Worm (Caenorhabditis elegans): ENCODE measurements around the gene nspg-6.

DNA sequence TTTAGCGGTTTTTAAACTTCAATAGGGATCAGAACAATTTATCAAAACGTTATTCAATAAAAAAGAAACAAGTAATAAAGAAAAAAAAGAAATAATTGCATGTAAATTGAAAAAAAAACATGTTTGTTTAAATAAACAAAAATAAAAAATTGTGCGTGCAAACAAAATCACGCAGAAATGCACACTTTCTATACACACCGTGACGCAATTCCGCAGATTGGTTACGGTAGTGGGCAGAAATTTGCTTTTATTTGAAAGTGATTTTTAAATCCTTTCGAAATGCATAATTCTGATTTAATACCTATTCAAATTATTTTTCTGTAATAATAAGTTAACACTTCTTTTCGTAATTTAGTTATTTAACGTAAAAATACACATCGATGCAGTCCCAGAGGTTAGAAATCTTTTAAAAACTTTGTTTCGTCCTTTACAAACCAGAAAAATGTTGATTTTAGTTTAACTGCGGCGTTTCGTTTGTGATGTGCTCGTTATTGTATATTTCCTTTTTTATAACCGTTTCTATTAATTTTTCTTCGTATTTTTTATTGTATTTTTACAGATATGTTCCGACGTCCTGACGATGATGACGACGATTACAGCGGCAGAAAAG is 21.6 kb downstream of the nspg-6 start, which contains the start of gene cwf-19L2:
- no peak for TF ChIP-seq ceh-9 (tag; optimal IDR thresholded peaks at IDR 0.05)
- no peak for TF ChIP-seq ama-1 (optimal IDR thresholded peaks at IDR 0.05)
- TF ChIP-seq mdl-1 (tag; optimal IDR thresholded peaks at IDR 0.05), result no peak
- no peak for TF ChIP-seq nhr-11 (tag; optimal IDR thresholded peaks at IDR 0.05)
- no peak for TF ChIP-seq elt-3 (tag; optimal IDR thresholded peaks at IDR 0.05)
- no peak for TF ChIP-seq jun-1 (tag; optimal IDR thresholded peaks at IDR 0.05)
